Worm (Caenorhabditis elegans) whole organism, midembryonic: ENCODE data around the gene B0393.7.

Source experiments
- cog-1 ChIP-seq: sonication (generic microtip); optimal IDR thresholded peaks from 2 replicates; lab custom pipeline; 2016; ENCODE audit warnings: missing genetic modification characterization, missing compliant biosample characterization
- flt-1 ChIP-seq: fragments of 200-800 bp; sonication (Bioruptor generic); IDR thresholded peaks from 2 replicates; pipeline ENCODE4 v1.3.6; 2022; ENCODE audit warnings: missing genetic modification characterization, missing compliant biosample characterization
- klf-2 ChIP-seq: fragments of 200-800 bp; sonication (Bioruptor generic); conservative IDR thresholded peaks from 2 replicates; pipeline ENCODE4 v1.3.6; 2022; ENCODE audit warnings: missing genetic modification reagents, missing genetic modification characterization, missing compliant biosample characterization
- ref-1 ChIP-seq: fragments of 200-800 bp; sonication (Bioruptor generic); conservative IDR thresholded peaks from 2 replicates; pipeline ENCODE4 v1.3.6; 2022; ENCODE audit warnings: missing genetic modification reagents, missing genetic modification characterization, missing compliant biosample characterization
- tab-1 ChIP-seq: fragments of 200-800 bp; sonication (Bioruptor generic); IDR thresholded peaks from 2 replicates; pipeline ENCODE4 v1.3.6; 2022; ENCODE audit warnings: missing genetic modification characterization, missing compliant biosample characterization
- ztf-23 ChIP-seq: fragments of 200-800 bp; sonication (Bioruptor generic); IDR thresholded peaks from 2 replicates; pipeline ENCODE4 v1.3.6; 2022; ENCODE audit warnings: missing genetic modification reagents, missing genetic modification characterization, missing compliant biosample characterization
- ztf-29 ChIP-seq: fragments of 200-800 bp; sonication (Bioruptor generic); IDR thresholded peaks from 2 replicates; pipeline ENCODE4 v1.3.6; 2022; ENCODE audit warnings: missing genetic modification reagents, missing genetic modification characterization, missing compliant biosample characterization

ce11 chrIII:4754001-4754561 lies 23.8 kb downstream of the B0393.7 start, which contains the start of the genes rps-0 and rbg-3:
- TF ChIP-seq tab-1 (GFP tag; lab: Robert Waterston, UW) (no peak), ztf-29 (GFP tag; lab: Robert Waterston, UW) (0 out of 2 replicates have a peak, but pooled peaks have one; percentile 21), cog-1 (tag; lab: Kevin White, UChicago) (peak; percentile 41), klf-2 (GFP tag; lab: Robert Waterston, UW) (no peak), ref-1 (GFP tag; lab: Robert Waterston, UW) (no peak), ztf-23 (peak; percentile 71; the same call in 1 of the 2 replicates), flt-1 (no peak)
